Fruit fly (Drosophila melanogaster): ENCODE results near the gene Top2.
A peak's percentile ranks its signal among the peaks of the same experiment; 100 is the strongest.

Gene Top2

DNA sequence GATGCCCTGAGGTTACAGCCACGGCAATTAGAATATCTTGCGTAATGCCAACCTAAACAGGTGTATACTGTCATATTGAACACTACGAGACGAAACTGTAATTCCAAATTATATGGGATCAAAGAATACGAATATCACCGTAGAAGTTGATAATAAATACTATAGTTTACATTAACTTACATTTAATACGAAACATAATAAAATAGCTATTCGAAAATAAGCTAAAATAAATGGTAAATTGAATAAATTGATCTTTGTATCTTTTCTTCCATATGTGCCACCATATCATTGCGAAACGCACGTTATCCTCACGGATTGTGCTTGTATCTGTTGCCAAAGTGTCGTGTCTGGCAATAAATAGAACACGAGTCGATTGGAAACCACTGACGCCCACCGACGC, 37.4 kb downstream of the Top2 start (continued):
- TF ChIP-seq Fer1 (GFP tag; optimal IDR thresholded peaks at IDR 0.05) (no peak), hth (optimal IDR thresholded peaks at IDR 0.05) (no peak), cg (GFP tag; optimal IDR thresholded peaks at IDR 0.05) (no peak), gsb-n (tag; optimal IDR thresholded peaks at IDR 0.05) (no peak), pros (GFP tag; optimal IDR thresholded peaks at IDR 0.05) (no peak), CG3407 (GFP tag; optimal IDR thresholded peaks at IDR 0.05) (no peak), crp (GFP tag; optimal IDR thresholded peaks at IDR 0.05) (no peak), sug (tag; optimal IDR thresholded peaks at IDR 0.05) (peak; percentile 15), vvl (GFP tag; IDR thresholded peaks at IDR 0.05) (no peak), CG2678 (tag; optimal IDR thresholded peaks at IDR 0.05) (peak; percentile 40), stwl (tag; optimal IDR thresholded peaks at IDR 0.05) (no peak), Bteb2 (GFP tag; optimal IDR thresholded peaks at IDR 0.05) (no peak), NK7.1 (GFP tag; optimal IDR thresholded peaks at IDR 0.05) (no peak), Ets97D (GFP tag; optimal IDR thresholded peaks at IDR 0.05) (no peak), so (GFP tag; IDR thresholded peaks at IDR 0.05) (no peak), PHDP (tag; optimal IDR thresholded peaks at IDR 0.05) (no peak), HmgZ (tag; optimal IDR thresholded peaks at IDR 0.05) (peak; percentile 14), kah (GFP tag; optimal IDR thresholded peaks at IDR 0.05) (no peak), phol (tag; optimal IDR thresholded peaks at IDR 0.05) (no peak), sna (GFP tag; IDR thresholded peaks at IDR 0.05; ENCODE audit: partially characterized antibody) (no peak), CG6791 (GFP tag; IDR thresholded peaks at IDR 0.05; ENCODE audit: partially characterized antibody) (no peak), CG8388 (GFP tag; optimal IDR thresholded peaks at IDR 0.05) (no peak), rib (GFP tag; IDR thresholded peaks at IDR 0.05) (no peak), CG2120 (GFP tag; optimal IDR thresholded peaks at IDR 0.05) (peak; percentile 31), CG31365 (tag; optimal IDR thresholded peaks at IDR 0.05) (no peak), Ada2b (GFP tag; IDR thresholded peaks at IDR 0.05) (0 out of 2 replicates have a peak, but pooled peaks have one; percentile 7), Ptx1 (GFP tag; IDR thresholded peaks at IDR 0.05) (no peak), MBD-R2 (GFP tag; IDR thresholded peaks at IDR 0.05) (no peak), CG17829 (tag; optimal IDR thresholded peaks at IDR 0.05) (no peak), CG4707 (GFP tag; optimal IDR thresholded peaks at IDR 0.05) (no peak), zen (tag; optimal IDR thresholded peaks at IDR 0.05) (no peak), pan (optimal IDR thresholded peaks at IDR 0.05) (no peak), pan (GFP tag; optimal IDR thresholded peaks at IDR 0.05 in 1 of 2, IDR thresholded peaks at IDR 0.05 in 1 of 2) (no peak), CG8944 (GFP tag; optimal IDR thresholded peaks at IDR 0.05) (no peak), tll (GFP tag; optimal IDR thresholded peaks at IDR 0.05) (no peak), Dfd (GFP tag; optimal IDR thresholded peaks at IDR 0.05) (no peak), sens-2 (GFP tag; IDR thresholded peaks at IDR 0.05) (no peak), insv (GFP tag; optimal IDR thresholded peaks at IDR 0.05) (no peak), ems (GFP tag; optimal IDR thresholded peaks at IDR 0.05) (no peak), CG11695 (GFP tag; IDR thresholded peaks at IDR 0.05) (peak; percentile 77), CG10654 (GFP tag; optimal IDR thresholded peaks at IDR 0.05) (no peak), Dip2 (GFP tag; IDR thresholded peaks at IDR 0.05) (no peak), klu (GFP tag; IDR thresholded peaks at IDR 0.05) (no peak), crc (GFP tag; optimal IDR thresholded peaks at IDR 0.05) (no peak), Hr51 (GFP tag; optimal IDR thresholded peaks at IDR 0.05) (peak in 1 of 2 experiments; percentile 21), CG9609 (GFP tag; optimal IDR thresholded peaks at IDR 0.05) (no peak), CG15073 (GFP tag; optimal IDR thresholded peaks at IDR 0.05) (no peak), CG12219 (GFP tag; optimal IDR thresholded peaks at IDR 0.05) (no peak), CG17328 (GFP tag; IDR thresholded peaks at IDR 0.05) (no peak), Optix (GFP tag; IDR thresholded peaks at IDR 0.05) (no peak), Ssrp (tag; optimal IDR thresholded peaks at IDR 0.05) (no peak), Hmx (GFP tag; optimal IDR thresholded peaks at IDR 0.05) (no peak)

Measured in whole organism, embryonic.